Fruit fly (Drosophila melanogaster): ENCODE data around the gene wat.

wat gene

DNA sequence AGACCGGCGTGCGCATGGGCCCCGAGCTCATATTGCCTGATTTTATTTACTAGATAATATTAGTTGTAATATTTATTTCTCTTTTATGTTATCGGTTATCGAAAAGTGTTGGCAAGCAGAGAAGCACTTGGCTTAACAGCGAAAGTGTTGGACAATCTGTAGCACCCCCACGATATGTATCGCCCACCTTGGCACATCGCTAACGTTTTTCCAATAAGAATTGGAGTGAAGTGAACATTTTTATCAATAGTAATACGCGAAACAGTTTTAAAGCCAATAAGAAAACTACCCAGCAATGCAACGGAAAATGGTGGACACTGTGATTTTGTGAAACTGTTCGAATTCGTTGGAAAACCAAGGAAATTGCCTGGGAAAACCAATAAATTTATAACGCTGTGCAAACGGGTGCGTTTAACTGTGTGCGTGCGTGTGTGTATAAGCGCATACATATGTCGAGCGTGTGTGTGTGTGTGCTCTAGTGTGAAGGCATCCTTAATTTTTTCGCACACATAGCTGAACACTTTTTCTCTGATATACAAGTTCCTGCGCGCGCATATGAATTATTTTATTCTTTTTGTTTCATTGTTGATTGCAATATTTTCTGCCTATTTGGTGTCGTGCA lies 18.9 kb upstream of the wat start, which contains the start of the genes Slu7 and Pkc98E (continued):
- peak; percentile 73 for TF ChIP-seq HmgZ (tag; optimal IDR thresholded peaks at IDR 0.05)
- peak; percentile 5 for TF ChIP-seq CG2202 (tag; optimal IDR thresholded peaks at IDR 0.05)
- peak; percentile 80 for TF ChIP-seq nerfin-2 (GFP tag; IDR thresholded peaks at IDR 0.05; ENCODE audit: partially characterized antibody)
- TF ChIP-seq cwo (GFP tag; optimal IDR thresholded peaks at IDR 0.05), result no peak
- TF ChIP-seq Sox102F (GFP tag; optimal IDR thresholded peaks at IDR 0.05), result peak; percentile 19
- TF ChIP-seq Hsf (GFP tag; optimal IDR thresholded peaks at IDR 0.05), result peak; percentile 70
- peak in 1 of 3 experiments; percentile 28 for TF ChIP-seq Stat92E (GFP tag; optimal IDR thresholded peaks at IDR 0.05)
- peak; percentile 61 for TF ChIP-seq ind (GFP tag; optimal IDR thresholded peaks at IDR 0.05)
- TF ChIP-seq CG17186 (GFP tag; optimal IDR thresholded peaks at IDR 0.05), result no peak
- no peak for TF ChIP-seq NC2α (GFP tag; optimal IDR thresholded peaks at IDR 0.05)
- 0 out of 2 replicates have a peak, but pooled peaks have one; percentile 32 for TF ChIP-seq CG14014 (GFP tag; IDR thresholded peaks at IDR 0.05)
- TF ChIP-seq Hmr (GFP tag; optimal IDR thresholded peaks at IDR 0.05), result peak; percentile 61
- TF ChIP-seq CG10267 (tag; optimal IDR thresholded peaks at IDR 0.05), result peak; percentile 95
- TF ChIP-seq ewg (GFP tag; optimal IDR thresholded peaks at IDR 0.05), result peak; percentile 71
- 0 out of 3 replicates have a peak, but pooled peaks have one; percentile 55 for TF ChIP-seq Mrtf (GFP tag; IDR thresholded peaks at IDR 0.05)
- peak; percentile 9 for TF ChIP-seq CG9727 (GFP tag; optimal IDR thresholded peaks at IDR 0.05)
- peak; percentile 83 for TF ChIP-seq CG14860 (GFP tag; IDR thresholded peaks at IDR 0.05; ENCODE audit: partially characterized antibody)
- TF ChIP-seq slbo (GFP tag; IDR thresholded peaks at IDR 0.05), result peak; percentile 91
- TF ChIP-seq BtbVII (GFP tag; optimal IDR thresholded peaks at IDR 0.05), result no peak
- TF ChIP-seq CG17829 (tag; optimal IDR thresholded peaks at IDR 0.05), result peak; percentile 51
- TF ChIP-seq CG8290 (GFP tag; optimal IDR thresholded peaks at IDR 0.05), result peak; percentile 59
- TF ChIP-seq CG8290 (tag; optimal IDR thresholded peaks at IDR 0.05), result peak; percentile 71 to 93
- peak; percentile 89 for TF ChIP-seq CG12659 (GFP tag; optimal IDR thresholded peaks at IDR 0.05)
- TF ChIP-seq unc-4 (GFP tag; IDR thresholded peaks at IDR 0.05; ENCODE audit: partially characterized antibody), result peak; percentile 87
- TF ChIP-seq esg (GFP tag; conservative IDR thresholded peaks at IDR 0.05), result no peak
- peak; percentile 89 for TF ChIP-seq CG7963 (GFP tag; IDR thresholded peaks at IDR 0.05; ENCODE audit: partially characterized antibody)
- TF ChIP-seq Side (GFP tag; optimal IDR thresholded peaks at IDR 0.05), result peak; percentile 35
- TF ChIP-seq onecut (GFP tag; IDR thresholded peaks at IDR 0.05), result peak; percentile 85
- no peak for TF ChIP-seq CG31388 (GFP tag; optimal IDR thresholded peaks at IDR 0.05)
- no peak for TF ChIP-seq TFAM (GFP tag; optimal IDR thresholded peaks at IDR 0.05)
- peak; percentile 46 for TF ChIP-seq pb (GFP tag; optimal IDR thresholded peaks at IDR 0.05)
- TF ChIP-seq CG34422 (GFP tag; IDR thresholded peaks at IDR 0.05), result peak; percentile 77; the same call in 2 of the 3 replicates
- peak; percentile 45 for TF ChIP-seq tap (tag; optimal IDR thresholded peaks at IDR 0.05)
- TF ChIP-seq gcm (GFP tag; optimal IDR thresholded peaks at IDR 0.05), result no peak
- TF ChIP-seq CG4854 (GFP tag; optimal IDR thresholded peaks at IDR 0.05), result peak; percentile 62
- TF ChIP-seq CG8359 (GFP tag; optimal IDR thresholded peaks at IDR 0.05; ENCODE audit: borderline replicate concordance), result no peak
- no peak for TF ChIP-seq Rx (GFP tag; IDR thresholded peaks at IDR 0.05)
- peak; percentile 96 for TF ChIP-seq Med (GFP tag)
- TF ChIP-seq rib (GFP tag; IDR thresholded peaks at IDR 0.05), result peak; percentile 74; the same call in 1 of the 2 replicates
- TF ChIP-seq corto (GFP tag; optimal IDR thresholded peaks at IDR 0.05), result no peak
- TF ChIP-seq Ets97D (GFP tag; optimal IDR thresholded peaks at IDR 0.05), result peak; percentile 74
- peak; percentile 46 for TF ChIP-seq CG10366 (GFP tag; IDR thresholded peaks at IDR 0.05)
- TF ChIP-seq CG15269 (tag; optimal IDR thresholded peaks at IDR 0.05), result peak; percentile 46
- peak; percentile 51 for TF ChIP-seq Fer3 (tag; optimal IDR thresholded peaks at IDR 0.05)
- peak; percentile 30 for TF ChIP-seq mirr (GFP tag; optimal IDR thresholded peaks at IDR 0.05)
- 0 out of 2 replicates have a peak, but pooled peaks have one; percentile 11 for TF ChIP-seq CG32772 (GFP tag; IDR thresholded peaks at IDR 0.05)
- no peak for TF ChIP-seq fd102C (GFP tag; optimal IDR thresholded peaks at IDR 0.05)
- TF ChIP-seq CG8944 (GFP tag; optimal IDR thresholded peaks at IDR 0.05), result peak; percentile 57
- no peak for TF ChIP-seq CG5953 (GFP tag; IDR thresholded peaks at IDR 0.05)

All from whole organism, embryonic.